Worm (Caenorhabditis elegans) whole organism, L4 larva: ENCODE results near the gene jud-4.

Experiments used
- D1046.2 ChIP-seq: fragments of 200-800 bp; sonication (Bioruptor generic); IDR thresholded peaks from 2 replicates; pipeline ENCODE4 v1.3.6; 2022; ENCODE audit warnings: missing genetic modification characterization, missing compliant biosample characterization
- F26F4.8 ChIP-seq: fragments of 200-800 bp; sonication (Bioruptor generic); conservative IDR thresholded peaks from 2 replicates; pipeline ENCODE4 v1.3.6; 2022; ENCODE audit warnings: missing genetic modification characterization, missing compliant biosample characterization
- F44E2.7 ChIP-seq: fragments of 200-800 bp; sonication (Bioruptor generic); IDR thresholded peaks from 2 replicates; pipeline ENCODE4 v2.1.2; 2022; ENCODE audit warnings: missing genetic modification characterization, missing compliant biosample characterization
- Y105C5A.15 ChIP-seq: fragments of 200-800 bp; sonication (Bioruptor generic); IDR thresholded peaks from 2 replicates; pipeline ENCODE4 v1.3.6; 2022; ENCODE audit warnings: missing genetic modification characterization, missing compliant biosample characterization
- ZK337.2 ChIP-seq: fragments of 200-800 bp; sonication (Bioruptor generic); IDR thresholded peaks from 2 replicates; pipeline ENCODE4 v1.3.6; 2022; ENCODE audit warnings: missing genetic modification reagents, missing genetic modification characterization, missing compliant biosample characterization
- ZK546.5 ChIP-seq, 2 experiments: sonication (generic microtip); optimal IDR thresholded peaks; 2 replicates each; lab custom pipeline; 2017; ENCODE audit warnings: missing biosample characterization in 2 of 2, missing genetic modification characterization in 2 of 2
- aly-2 ChIP-seq: sonication (generic microtip); optimal IDR thresholded peaks from 2 replicates; lab custom pipeline; 2018; ENCODE audit warnings: missing biosample characterization, missing genetic modification characterization
- ama-1 ChIP-seq: fragments of 150-350 bp; optimal IDR thresholded peaks from 2 replicates; lab custom pipeline; 2014; ENCODE audit warnings: inconsistent platforms, mixed read lengths
- ceh-44 ChIP-seq: fragments of 200-800 bp; sonication (Bioruptor generic); IDR thresholded peaks from 2 replicates; pipeline ENCODE4 v1.3.6; 2022; ENCODE audit warnings: missing genetic modification reagents, missing genetic modification characterization, missing compliant biosample characterization
- ceh-82 ChIP-seq: sonication (generic microtip); optimal IDR thresholded peaks from 2 replicates; lab custom pipeline; 2017; ENCODE audit warnings: missing biosample characterization, missing genetic modification characterization
- ctbp-1 ChIP-seq: fragments of 200-800 bp; sonication (Bioruptor generic); IDR thresholded peaks from 2 replicates; pipeline ENCODE4 v1.3.6; 2022; ENCODE audit warnings: missing genetic modification reagents, missing genetic modification characterization, missing compliant biosample characterization
- dpl-1 ChIP-seq: fragments of 150-350 bp; optimal IDR thresholded peaks from 2 replicates; lab custom pipeline; 2014; ENCODE audit warnings: missing biosample characterization, missing genetic modification reagents, missing genetic modification characterization
- duxl-1 ChIP-seq: sonication (generic microtip); optimal IDR thresholded peaks from 2 replicates; lab custom pipeline; 2016; ENCODE audit warnings: mild to moderate bottlenecking, missing genetic modification characterization, moderate library complexity, missing compliant biosample characterization; ENCODE audit not compliant: poor library complexity
- dve-1 ChIP-seq: sonication (generic microtip); optimal IDR thresholded peaks from 2 replicates; lab custom pipeline; 2017; ENCODE audit warnings: antibody characterized with exemption, mild to moderate bottlenecking, missing genetic modification characterization, missing compliant biosample characterization; ENCODE audit not compliant: insufficient read depth
- fkh-10 ChIP-seq: fragments of 150-350 bp; optimal IDR thresholded peaks from 2 replicates; lab custom pipeline; 2014; ENCODE audit warnings: missing biosample characterization, missing genetic modification reagents, missing genetic modification characterization
- hlh-11 ChIP-seq: fragments of 200-800 bp; sonication (Bioruptor generic); optimal IDR thresholded peaks from 2 replicates; lab custom pipeline; 2018; ENCODE audit warnings: mild to moderate bottlenecking, missing genetic modification characterization, missing compliant biosample characterization
- hlh-30 ChIP-seq: sonication (generic microtip); optimal IDR thresholded peaks from 2 replicates; lab custom pipeline; 2017; ENCODE audit warnings: antibody characterized with exemption, mild to moderate bottlenecking, missing genetic modification characterization, missing compliant biosample characterization; ENCODE audit not compliant: insufficient read depth
- hmg-1.1 ChIP-seq: fragments of 200-800 bp; sonication (Bioruptor generic); IDR thresholded peaks from 2 replicates; pipeline ENCODE4 v1.3.6; 2022; ENCODE audit warnings: missing genetic modification reagents, missing genetic modification characterization, missing compliant biosample characterization
- lin-1 ChIP-seq: fragments of 200-800 bp; sonication (Bioruptor generic); IDR thresholded peaks from 2 replicates; pipeline ENCODE4 v1.3.6; 2022; ENCODE audit warnings: missing genetic modification reagents, missing genetic modification characterization, missing compliant biosample characterization
- lin-13 ChIP-seq: fragments of 150-350 bp; optimal IDR thresholded peaks from 2 replicates; lab custom pipeline; 2014; ENCODE audit warnings: missing biosample characterization, missing genetic modification reagents, missing genetic modification characterization
- lin-29 ChIP-seq: fragments of 200-800 bp; sonication (Bioruptor generic); IDR thresholded peaks from 2 replicates; pipeline ENCODE4 v1.3.6; 2022; ENCODE audit warnings: missing genetic modification reagents, missing genetic modification characterization, missing compliant biosample characterization
- madf-5 ChIP-seq, 2 experiments: fragments of 200-800 bp; sonication (Bioruptor generic); IDR thresholded peaks; 2 replicates each; pipeline ENCODE4 v1.3.6; 2022; ENCODE audit warnings: missing compliant biosample characterization in 2 of 2, missing genetic modification characterization in 2 of 2
- mes-2 ChIP-seq: sonication (generic microtip); optimal IDR thresholded peaks from 2 replicates; lab custom pipeline; 2016; ENCODE audit warnings: missing genotype, mild to moderate bottlenecking, missing genetic modification characterization, missing compliant biosample characterization; ENCODE audit not compliant: poor library complexity, severe bottlenecking
- mxl-2 ChIP-seq: fragments of 200-800 bp; sonication (Bioruptor generic); conservative IDR thresholded peaks from 2 replicates; pipeline ENCODE4 v1.3.6; 2022; ENCODE audit warnings: missing genetic modification reagents, missing genetic modification characterization, missing compliant biosample characterization
- mxl-3 ChIP-seq: fragments of 200-800 bp; sonication (Bioruptor generic); optimal IDR thresholded peaks from 2 replicates; lab custom pipeline; 2018; ENCODE audit warnings: mild to moderate bottlenecking, missing genetic modification characterization, missing compliant biosample characterization
- nhr-10 ChIP-seq: fragments of 150-350 bp; optimal IDR thresholded peaks from 2 replicates; lab custom pipeline; 2014; ENCODE audit warnings: missing biosample characterization, missing genetic modification characterization
- nhr-102 ChIP-seq: sonication (generic microtip); optimal IDR thresholded peaks from 2 replicates; lab custom pipeline; 2016; ENCODE audit warnings: mild to moderate bottlenecking, missing genetic modification characterization, moderate library complexity, missing compliant biosample characterization
- nhr-237 ChIP-seq: sonication (generic microtip); optimal IDR thresholded peaks from 2 replicates; lab custom pipeline; 2017; ENCODE audit warnings: missing biosample characterization, missing genetic modification characterization
- nhr-41 ChIP-seq: fragments of 200-800 bp; sonication (Bioruptor generic); IDR thresholded peaks from 2 replicates; pipeline ENCODE4 v1.3.6; 2022; ENCODE audit warnings: missing genetic modification reagents, missing genetic modification characterization, missing compliant biosample characterization
- nhr-48 ChIP-seq: sonication (generic microtip); optimal IDR thresholded peaks from 2 replicates; lab custom pipeline; 2016; ENCODE audit warnings: mild to moderate bottlenecking, missing genetic modification characterization, missing compliant biosample characterization
- nhr-6 ChIP-seq: fragments of 150-350 bp; optimal IDR thresholded peaks from 2 replicates; lab custom pipeline; 2014; ENCODE audit warnings: missing biosample characterization, missing genetic modification characterization
- nhr-76 ChIP-seq: fragments of 150-350 bp; optimal IDR thresholded peaks from 2 replicates; lab custom pipeline; 2014; ENCODE audit warnings: missing biosample characterization, missing genetic modification characterization
- pha-4 ChIP-seq, 2 experiments: fragments of 150-350 bp in 1 of 2; fragments of 200-800 bp in 1 of 2; sonication (Bioruptor generic) in 1 of 2; IDR thresholded peaks in 1 of 2; optimal IDR thresholded peaks in 1 of 2; 2 replicates each; pipeline versions ENCODE4 v1.3.6 to Lab custom; 2014 to 2022; ENCODE audit warnings: missing genetic modification characterization in 2 of 2, missing genetic modification reagents in 2 of 2, missing biosample characterization in 1 of 2, missing compliant biosample characterization in 1 of 2
- php-3 ChIP-seq: fragments of 200-800 bp; sonication (Bioruptor generic); IDR thresholded peaks from 2 replicates; pipeline ENCODE4 v1.3.6; 2022; ENCODE audit warnings: missing genetic modification reagents, missing genetic modification characterization, missing compliant biosample characterization
- rbr-2 ChIP-seq: sonication (generic microtip); optimal IDR thresholded peaks from 2 replicates; lab custom pipeline; 2016; ENCODE audit warnings: missing genotype, missing genetic modification characterization, missing compliant biosample characterization
- saeg-2 ChIP-seq: fragments of 200-800 bp; sonication (Bioruptor generic); IDR thresholded peaks from 2 replicates; pipeline ENCODE4 v1.3.6; 2022; ENCODE audit warnings: missing genetic modification reagents, missing genetic modification characterization, missing compliant biosample characterization
- sdz-12 ChIP-seq: fragments of 200-800 bp; sonication (Bioruptor generic); optimal IDR thresholded peaks from 2 replicates; lab custom pipeline; 2018; ENCODE audit warnings: mild to moderate bottlenecking, missing genetic modification characterization, missing compliant biosample characterization
- set-16 ChIP-seq: fragments of 200-800 bp; sonication (Bioruptor generic); IDR thresholded peaks from 2 replicates; pipeline ENCODE4 v1.3.6; 2022; ENCODE audit warnings: missing genetic modification reagents, missing genetic modification characterization, missing compliant biosample characterization
- spr-1 ChIP-seq: sonication (generic microtip); optimal IDR thresholded peaks from 2 replicates; lab custom pipeline; 2016; ENCODE audit warnings: mild to moderate bottlenecking, missing genetic modification characterization, missing compliant biosample characterization
- tra-1 ChIP-seq: fragments of 200-800 bp; sonication (Bioruptor generic); IDR thresholded peaks from 2 replicates; pipeline ENCODE4 v1.3.6; 2022; ENCODE audit warnings: missing genetic modification reagents, missing genetic modification characterization, missing compliant biosample characterization
- unc-62 ChIP-seq, 3 experiments: fragments of 150-350 bp in 1 of 3; sonication (generic microtip); optimal IDR thresholded peaks in 2 of 3; peaks in 1 of 3; 1 replicate in 1 of 3; 2 replicates in 2 of 3; lab custom pipeline; 2014 to 2017; ENCODE audit warnings: missing biosample characterization in 3 of 3, missing genetic modification characterization in 3 of 3, missing genetic modification reagents in 3 of 3, missing genotype in 1 of 3
- vab-7 ChIP-seq: fragments of 200-800 bp; sonication (Bioruptor generic); IDR thresholded peaks from 2 replicates; pipeline ENCODE4 v1.3.6; 2022; ENCODE audit warnings: missing genetic modification reagents, missing genetic modification characterization, missing compliant biosample characterization
- zag-1 ChIP-seq: fragments of 150-350 bp; optimal IDR thresholded peaks from 2 replicates; lab custom pipeline; 2014; ENCODE audit warnings: missing biosample characterization, missing genetic modification characterization
- zip-2 ChIP-seq: fragments of 150-350 bp; optimal IDR thresholded peaks from 2 replicates; lab custom pipeline; 2014; ENCODE audit warnings: missing biosample characterization, missing genetic modification characterization
- ztf-7 ChIP-seq: fragments of 150-350 bp; optimal IDR thresholded peaks from 2 replicates; lab custom pipeline; 2014; ENCODE audit warnings: missing biosample characterization, missing genetic modification characterization

jud-4 gene

DNA sequence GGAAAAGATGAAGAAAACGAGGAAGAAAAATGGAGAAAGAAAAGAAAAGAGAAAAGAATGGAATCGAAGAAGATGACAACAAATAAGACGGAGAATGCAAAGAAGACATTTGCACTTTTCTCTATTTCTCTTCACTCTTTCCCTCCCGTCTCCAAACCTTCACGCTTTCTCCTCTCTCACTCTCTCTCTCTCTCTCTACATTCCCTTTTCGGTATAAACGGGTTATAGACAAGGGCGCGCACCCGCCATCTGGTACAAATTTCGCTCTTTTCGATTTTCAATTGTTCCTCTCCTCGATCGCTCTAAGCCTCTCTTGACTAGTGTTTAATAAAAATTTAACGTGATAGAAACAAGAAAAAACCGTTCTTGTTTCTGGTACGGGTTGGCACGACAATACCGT lies 7.1 kb upstream of the jud-4 start (continued):
- TF ChIP-seq ceh-82 (tag; lab: Kevin White, UChicago) = no peak
- peak; percentile 12 for TF ChIP-seq ama-1
- TF ChIP-seq nhr-6 (tag; lab: Kevin White, UChicago) = peak; percentile 56
- peak; percentile 23 for TF ChIP-seq dpl-1
- TF ChIP-seq pha-4 (GFP tag; IDR thresholded peaks at IDR 0.05; lab: Robert Waterston, UW) = no peak; the same call in 1 of the 2 replicates
- peak; percentile 69 for TF ChIP-seq pha-4 (tag; optimal IDR thresholded peaks at IDR 0.05; lab: Kevin White, UChicago)
- no peak for TF ChIP-seq lin-29 (GFP tag; lab: Robert Waterston, UW)
- TF ChIP-seq zip-2 (tag; lab: Kevin White, UChicago) = no peak
- TF ChIP-seq hmg-1.1 (GFP tag; lab: Robert Waterston, UW) = peak; percentile 76
- no peak for TF ChIP-seq zag-1 (tag; lab: Kevin White, UChicago)
- no peak for TF ChIP-seq nhr-41 (GFP tag; lab: Robert Waterston, UW)
- TF ChIP-seq dve-1 (tag; lab: Kevin White, UChicago) = peak; percentile 35
- no peak for TF ChIP-seq vab-7 (GFP tag; lab: Robert Waterston, UW)
- no peak for TF ChIP-seq F26F4.8 (GFP tag; lab: Robert Waterston, UW)
- TF ChIP-seq ZK337.2 (GFP tag; lab: Robert Waterston, UW) = no peak
- no peak for TF ChIP-seq D1046.2
- TF ChIP-seq nhr-76 (tag; lab: Kevin White, UChicago) = peak; percentile 7
- TF ChIP-seq nhr-48 (tag; lab: Kevin White, UChicago) = peak; percentile 85
- no peak for TF ChIP-seq nhr-10 (tag; lab: Kevin White, UChicago)
- no peak for TF ChIP-seq F44E2.7 (GFP tag; lab: Robert Waterston, UW)
- TF ChIP-seq duxl-1 (tag; lab: Kevin White, UChicago) = no peak
- peak; percentile 18 for TF ChIP-seq nhr-102 (tag; lab: Kevin White, UChicago)
- peak in 1 of 2 experiments; percentile 89 for TF ChIP-seq unc-62 (GFP tag; optimal IDR thresholded peaks at IDR 0.05 in 1 of 2; lab: Kevin White, UChicago)
- TF ChIP-seq unc-62 (tag; optimal IDR thresholded peaks at IDR 0.05; lab: Kevin White, UChicago) = no peak
- TF ChIP-seq Y105C5A.15 (GFP tag; lab: Robert Waterston, UW) = no peak
- TF ChIP-seq ZK546.5 (tag; optimal IDR thresholded peaks at IDR 0.05; lab: Kevin White, UChicago) = no peak
- TF ChIP-seq lin-13 (GFP tag; lab: Kevin White, UChicago) = no peak
- peak; percentile 58 for TF ChIP-seq hlh-30 (tag; lab: Kevin White, UChicago)
- peak; percentile 58 for TF ChIP-seq mxl-3 (GFP tag; lab: Kevin White, UChicago)
- TF ChIP-seq mxl-2 (GFP tag; lab: Robert Waterston, UW) = no peak
- TF ChIP-seq mes-2 (tag; lab: Kevin White, UChicago) = peak; percentile 60
- TF ChIP-seq ctbp-1 = peak; percentile 68
- no peak for TF ChIP-seq tra-1
- TF ChIP-seq rbr-2 = peak; percentile 73
- TF ChIP-seq ztf-7 = peak; percentile 29
- no peak for TF ChIP-seq lin-1 (GFP tag; lab: Robert Waterston, UW)
- no peak for TF ChIP-seq madf-5 (GFP tag; IDR thresholded peaks at IDR 0.05; lab: Robert Waterston, UW)
- TF ChIP-seq ceh-44 (GFP tag; lab: Robert Waterston, UW) = no peak

DNA sequence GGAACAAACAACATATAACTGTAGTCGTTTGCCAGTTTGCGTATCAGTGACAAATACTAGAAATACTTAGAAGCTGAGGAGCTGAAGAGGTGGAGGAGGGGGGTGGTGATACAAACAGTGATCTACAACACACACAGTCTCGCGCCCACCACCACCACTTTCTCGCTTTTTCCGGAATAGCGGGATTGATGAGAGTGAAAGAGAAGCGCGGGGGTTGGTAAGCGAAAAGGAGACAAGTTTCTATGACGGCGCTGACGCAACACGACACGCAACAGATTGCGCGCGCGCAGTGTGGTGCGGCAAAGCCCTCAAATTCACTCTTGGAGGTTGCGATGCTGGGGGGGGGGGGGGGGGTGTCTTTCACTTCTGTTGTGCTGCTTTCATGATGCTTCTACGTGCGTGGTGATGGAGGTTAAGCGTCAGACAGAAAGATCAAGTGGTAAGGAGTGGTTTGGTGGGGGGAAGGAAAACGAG lies 6.2 kb upstream of the jud-4 start, which contains the start of gene kin-20:
TSS of gene kin-20 (minus strand) at position 51 of the 474 bp plus-strand sequence.
- TF ChIP-seq nhr-237 (tag; lab: Kevin White, UChicago) (no peak), spr-1 (tag; lab: Kevin White, UChicago) (no peak), saeg-2 (no peak), set-16 (GFP tag; lab: Robert Waterston, UW) (peak; percentile 86), lin-29 (GFP tag; lab: Robert Waterston, UW) (0 out of 2 replicates have a peak, but pooled peaks have one; percentile 9), pha-4 (GFP tag; IDR thresholded peaks at IDR 0.05; lab: Robert Waterston, UW) (peak; percentile 20; the same call in 1 of the 2 replicates), pha-4 (tag; optimal IDR thresholded peaks at IDR 0.05; lab: Kevin White, UChicago) (no peak), sdz-12 (no peak), fkh-10 (GFP tag; lab: Kevin White, UChicago) (no peak), php-3 (GFP tag; lab: Robert Waterston, UW) (no peak), hlh-11 (tag; lab: Kevin White, UChicago) (peak; percentile 45), mxl-3 (GFP tag; lab: Kevin White, UChicago) (peak; percentile 42), hlh-30 (tag; lab: Kevin White, UChicago) (peak; percentile 7), aly-2 (tag; lab: Kevin White, UChicago) (no peak), hmg-1.1 (GFP tag; lab: Robert Waterston, UW) (peak; percentile 13; the same call in 1 of the 2 replicates)
